Worm (Caenorhabditis elegans) whole organism, L3 larva: ENCODE data around the gene trx-2.

ENCODE experiments used
- R02D3.7 ChIP-seq: fragments of 150-350 bp; optimal IDR thresholded peaks from 2 replicates; lab custom pipeline; 2014; ENCODE audit warnings: missing biosample characterization, missing genetic modification characterization
- ceh-9 ChIP-seq: sonication (generic microtip); optimal IDR thresholded peaks from 2 replicates; lab custom pipeline; 2018; ENCODE audit warnings: missing biosample characterization, missing genetic modification characterization
- fkh-10 ChIP-seq: sonication (generic microtip); optimal IDR thresholded peaks from 2 replicates; lab custom pipeline; 2017; ENCODE audit warnings: missing biosample characterization, missing genetic modification reagents, missing genetic modification characterization
- fos-1 ChIP-seq: fragments of 150-350 bp; optimal IDR thresholded peaks from 2 replicates; lab custom pipeline; 2014; ENCODE audit warnings: missing biosample characterization, missing genetic modification characterization
- nhr-12 ChIP-seq: fragments of 150-350 bp; optimal IDR thresholded peaks from 2 replicates; lab custom pipeline; 2014; ENCODE audit warnings: missing biosample characterization, missing genetic modification characterization
- nhr-237 ChIP-seq: fragments of 150-350 bp; optimal IDR thresholded peaks from 2 replicates; lab custom pipeline; 2014; ENCODE audit warnings: missing biosample characterization, missing genetic modification characterization
- nhr-28 ChIP-seq: fragments of 150-350 bp; optimal IDR thresholded peaks from 2 replicates; lab custom pipeline; 2014; ENCODE audit warnings: missing biosample characterization, missing genetic modification characterization
- nhr-76 ChIP-seq: fragments of 150-350 bp; sonication (generic microtip); optimal IDR thresholded peaks from 5 replicates; lab custom pipeline; 2014; ENCODE audit warnings: missing biosample characterization, missing genetic modification characterization
- zag-1 ChIP-seq: fragments of 150-350 bp; optimal IDR thresholded peaks from 2 replicates; lab custom pipeline; 2014; ENCODE audit warnings: missing biosample characterization, missing genetic modification characterization
- ztf-11 ChIP-seq: fragments of 150-350 bp; optimal IDR thresholded peaks from 2 replicates; lab custom pipeline; 2014; ENCODE audit warnings: missing biosample characterization, missing genetic modification characterization
- ztf-4 ChIP-seq: fragments of 150-350 bp; optimal IDR thresholded peaks from 2 replicates; lab custom pipeline; 2014; ENCODE audit warnings: missing biosample characterization, missing genetic modification characterization

trx-2 gene

DNA sequence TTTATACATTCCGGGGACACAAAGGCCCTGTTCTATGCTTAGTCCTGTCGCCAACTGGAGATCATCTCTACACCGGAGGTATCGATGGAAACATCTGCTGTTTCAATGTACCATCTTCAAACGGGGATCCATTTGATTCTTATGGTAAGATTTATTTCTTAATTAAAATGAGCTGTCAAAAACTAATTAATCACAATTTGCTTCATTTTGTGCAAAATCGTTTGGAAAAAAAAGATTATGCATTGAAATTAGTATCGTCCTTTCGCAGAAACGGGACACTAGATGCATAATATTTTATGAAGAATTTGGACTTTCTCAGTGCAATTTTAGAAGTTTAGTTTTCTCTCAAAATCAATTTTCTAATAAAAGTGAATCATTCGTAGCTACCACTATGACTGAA, 49.4 kb downstream of the trx-2 start:
- TF ChIP-seq ceh-9 (tag; lab: Kevin White, UChicago), result no peak
- no peak for TF ChIP-seq R02D3.7 (tag; lab: Kevin White, UChicago)
- TF ChIP-seq ztf-4 (tag; lab: Kevin White, UChicago), result no peak
- TF ChIP-seq nhr-12, result no peak
- TF ChIP-seq ztf-11, result no peak
- no peak for TF ChIP-seq nhr-237 (tag; lab: Kevin White, UChicago)
- no peak for TF ChIP-seq nhr-28 (tag; lab: Kevin White, UChicago)
- no peak for TF ChIP-seq zag-1 (tag; lab: Kevin White, UChicago)
- no peak for TF ChIP-seq fos-1 (tag; lab: Kevin White, UChicago)
- TF ChIP-seq fkh-10 (GFP tag; lab: Kevin White, UChicago), result no peak
- no peak for TF ChIP-seq nhr-76 (tag; lab: Kevin White, UChicago)
